Fruit fly (Drosophila melanogaster): ENCODE results near the gene CG12017.

DNA sequence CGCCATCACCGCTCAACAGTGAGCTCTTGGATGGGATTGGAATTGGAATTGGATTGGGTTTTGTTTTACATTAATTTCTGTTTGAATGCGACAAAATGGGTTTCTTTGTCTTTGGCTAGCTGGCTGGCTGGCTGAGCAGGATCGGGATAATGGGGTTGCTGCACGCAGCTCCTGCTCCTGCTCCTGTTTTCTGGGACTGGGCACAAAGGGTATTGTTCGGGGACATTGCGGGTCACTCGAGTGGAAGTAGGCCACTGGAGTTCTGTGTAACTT, 38.7 kb upstream of the CG12017 start:
- TF ChIP-seq ttk (optimal IDR thresholded peaks at IDR 0.05) (no peak), h (optimal IDR thresholded peaks at IDR 0.05) (no peak)

Data from Kc167 (cell line).